Worm (Caenorhabditis elegans) whole organism, L3 larva: ENCODE measurements around the gene D1086.2.

Experiments
- ama-1 ChIP-seq: fragments of 150-350 bp; optimal IDR thresholded peaks from 2 replicates; lab custom pipeline; 2018
- lin-39 ChIP-seq: fragments of 150-350 bp; optimal IDR thresholded peaks from 2 replicates; lab custom pipeline; 2018; ENCODE audit warnings: missing biosample characterization, missing genetic modification reagents, missing genetic modification characterization
- nhr-25 ChIP-seq: sonication (generic microtip); optimal IDR thresholded peaks from 2 replicates; lab custom pipeline; 2017; ENCODE audit warnings: missing biosample characterization, missing genetic modification characterization
- pqm-1 ChIP-seq: fragments of 150-350 bp; optimal IDR thresholded peaks from 2 replicates; lab custom pipeline; 2017; ENCODE audit warnings: missing biosample characterization, missing genetic modification characterization, inconsistent platforms
- snpc-4 ChIP-seq: fragments of 150-350 bp; optimal IDR thresholded peaks from 2 replicates; lab custom pipeline; 2014; ENCODE audit warnings: missing biosample characterization, missing genetic modification characterization

DNA sequence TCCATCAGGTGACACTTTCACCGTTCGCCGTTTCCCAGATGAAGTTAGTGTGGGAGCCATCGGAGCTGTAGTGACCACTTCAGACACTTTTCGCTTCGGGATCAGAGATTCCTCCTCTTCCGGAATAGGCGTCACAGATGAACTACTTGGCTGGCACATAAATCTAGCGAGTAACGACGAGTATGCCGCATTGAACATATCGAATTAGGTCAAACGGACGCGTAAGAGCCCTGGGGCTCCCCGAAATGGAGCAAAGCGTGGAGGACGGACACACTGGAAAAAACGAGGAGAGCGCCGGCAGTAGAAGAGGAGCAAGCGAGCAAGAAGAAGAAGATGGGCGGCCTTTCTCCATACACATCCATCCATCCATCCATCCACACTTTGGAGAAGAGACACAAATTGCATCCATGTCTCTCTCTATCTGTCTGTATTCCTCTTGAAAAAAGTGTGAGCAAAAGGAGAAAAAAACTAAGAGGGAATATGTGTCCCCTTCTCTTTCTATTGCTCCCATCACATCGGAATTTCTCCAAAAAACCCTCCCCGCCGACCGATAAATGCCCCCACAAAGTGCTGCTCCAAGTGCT lies 28.0 kb upstream of the D1086.2 start:
- TF ChIP-seq nhr-25 (tag; lab: Kevin White, UChicago) (no peak), snpc-4 (no peak), lin-39 (tag; lab: Kevin White, UChicago) (peak; percentile 27), pqm-1 (tag; lab: Kevin White, UChicago) (no peak), ama-1 (lab: Kevin White, UChicago) (no peak)
